Worm (Caenorhabditis elegans): ENCODE data around the gene clec-65.

The clec-65 gene

ce11 chrII:12901025-12901424 lies at the start of gene clec-65:
clec-65 (plus strand) TSS chrII:12901325.
- TF ChIP-seq ztf-28 (GFP tag; IDR thresholded peaks at IDR 0.05), result no peak
- 0 out of 2 replicates have a peak, but pooled peaks have one; percentile 15 for TF ChIP-seq dox-1 (GFP tag; IDR thresholded peaks at IDR 0.05)
- TF ChIP-seq nhr-80 (tag; optimal IDR thresholded peaks at IDR 0.05), result peak; percentile 20
- TF ChIP-seq hlh-12 (tag; optimal IDR thresholded peaks at IDR 0.05), result no peak
- TF ChIP-seq hmg-20 (GFP tag; IDR thresholded peaks at IDR 0.05), result no peak
- TF ChIP-seq ztf-18 (tag; optimal IDR thresholded peaks at IDR 0.05), result no peak
- no peak for TF ChIP-seq lag-1 (GFP tag; IDR thresholded peaks at IDR 0.05)
- no peak for TF ChIP-seq cebp-2 (GFP tag; IDR thresholded peaks at IDR 0.05)
- TF ChIP-seq zim-3 (tag; optimal IDR thresholded peaks at IDR 0.05), result no peak
- TF ChIP-seq F49E8.2 (tag; optimal IDR thresholded peaks at IDR 0.05; ENCODE audit: insufficient read depth), result no peak
- TF ChIP-seq let-526 (GFP tag; IDR thresholded peaks at IDR 0.05), result no peak
- TF ChIP-seq ztf-22 (GFP tag; optimal IDR thresholded peaks at IDR 0.05), result no peak
- no peak for TF ChIP-seq xnd-1 (tag; optimal IDR thresholded peaks at IDR 0.05)

DNA sequence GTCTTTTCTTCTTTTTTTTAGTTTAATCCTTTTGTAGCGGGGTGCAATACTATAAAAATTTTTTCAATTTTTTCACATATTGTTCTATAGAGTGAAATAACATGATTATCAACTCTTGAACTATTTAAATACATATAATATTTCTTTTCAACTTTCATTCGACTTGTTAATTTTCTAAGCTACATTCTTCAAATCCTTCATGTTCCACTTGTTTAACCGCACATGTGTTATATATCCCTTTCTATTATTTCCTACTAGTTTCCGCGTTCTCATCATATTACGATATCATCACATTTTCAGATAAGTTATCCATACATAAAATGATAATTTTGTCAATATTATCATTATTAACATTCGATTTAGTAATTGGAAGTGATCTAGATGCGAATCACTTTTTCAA lies 45.2 kb upstream of the clec-65 start, which contains the start of gene Y46G5A.29:
Gene Y46G5A.29 (plus strand): TSS at position 301 of the 400 bp plus-strand sequence.
- TF ChIP-seq egrh-3 (GFP tag; IDR thresholded peaks at IDR 0.05) (no peak), bed-2 (GFP tag; IDR thresholded peaks at IDR 0.05) (no peak), ztf-25 (GFP tag; IDR thresholded peaks at IDR 0.05) (no peak), hsf-1 (GFP tag; IDR thresholded peaks at IDR 0.05) (no peak), repo-1 (tag; optimal IDR thresholded peaks at IDR 0.05) (no peak), atf-7 (tag; optimal IDR thresholded peaks at IDR 0.05) (no peak)

- TF ChIP-seq hmg-1.2 (GFP tag; IDR thresholded peaks at IDR 0.05) (no peak), B0019.2 (GFP tag; conservative IDR thresholded peaks at IDR 0.05) (no peak), bed-1 (GFP tag; IDR thresholded peaks at IDR 0.05) (no peak), somi-1 (GFP tag; optimal IDR thresholded peaks at IDR 0.05) (no peak), F39B2.1 (GFP tag; IDR thresholded peaks at IDR 0.05) (no peak), ets-4 (GFP tag; optimal IDR thresholded peaks at IDR 0.05) (no peak), ztf-18 (tag; optimal IDR thresholded peaks at IDR 0.05) (no peak), F10E7.11 (tag; optimal IDR thresholded peaks at IDR 0.05) (no peak), nhr-80 (tag; optimal IDR thresholded peaks at IDR 0.05) (no peak), egl-18 (GFP tag; IDR thresholded peaks at IDR 0.05) (no peak)
Measured at ce11 chrII:12865604-12866003, 35.5 kb upstream of the clec-65 start, which contains the start of gene snf-5. snf-5 (minus strand) TSS chrII:12865785.

- peak; percentile 78; the same call in 1 of the 2 replicates for TF ChIP-seq madf-3 (GFP tag; IDR thresholded peaks at IDR 0.05)
- no peak for TF ChIP-seq Y53F4B.3 (GFP tag; IDR thresholded peaks at IDR 0.05)
- TF ChIP-seq lin-35 (GFP tag; optimal IDR thresholded peaks at IDR 0.05), result no peak
- TF ChIP-seq F52B5.7 (tag; optimal IDR thresholded peaks at IDR 0.05), result peak; percentile 17
- TF ChIP-seq aptf-2 (GFP tag; conservative IDR thresholded peaks at IDR 0.05), result 0 out of 2 replicates have a peak, but pooled peaks have one; percentile 10
- no peak for TF ChIP-seq F57A8.1 (GFP tag; optimal IDR thresholded peaks at IDR 0.05)
- no peak for TF ChIP-seq lsy-27 (tag; optimal IDR thresholded peaks at IDR 0.05; ENCODE audit: borderline replicate concordance, insufficient read depth)
- peak; percentile 18; the same call in 1 of the 2 replicates for TF ChIP-seq ekl-4 (GFP tag; IDR thresholded peaks at IDR 0.05)
- TF ChIP-seq attf-5 (GFP tag; optimal IDR thresholded peaks at IDR 0.05), result no peak
- no peak for TF ChIP-seq zim-3 (tag; optimal IDR thresholded peaks at IDR 0.05)
- TF ChIP-seq hsf-1 (GFP tag; IDR thresholded peaks at IDR 0.05), result 0 out of 2 replicates have a peak, but pooled peaks have one; percentile 30
- TF ChIP-seq nfyb-1 (GFP tag; IDR thresholded peaks at IDR 0.05), result 0 out of 2 replicates have a peak, but pooled peaks have one; percentile 15
- no peak for TF ChIP-seq hmg-1.2 (GFP tag; IDR thresholded peaks at IDR 0.05)
- no peak for TF ChIP-seq ama-1 (optimal IDR thresholded peaks at IDR 0.05)
- TF ChIP-seq ama-1 (GFP tag; optimal IDR thresholded peaks at IDR 0.05), result no peak
- TF ChIP-seq B0019.2 (GFP tag; conservative IDR thresholded peaks at IDR 0.05), result no peak
- 0 out of 2 replicates have a peak, but pooled peaks have one; percentile 5 for TF ChIP-seq F33H1.4 (GFP tag; IDR thresholded peaks at IDR 0.05)
- no peak for TF ChIP-seq nhr-120 (GFP tag; IDR thresholded peaks at IDR 0.05)
- peak; percentile 36; the same call in 1 of the 2 replicates for TF ChIP-seq attf-6 (GFP tag; IDR thresholded peaks at IDR 0.05)
- TF ChIP-seq F57C9.4 (tag; optimal IDR thresholded peaks at IDR 0.05), result no peak
- no peak for TF ChIP-seq sea-2 (GFP tag; IDR thresholded peaks at IDR 0.05)
- TF ChIP-seq T26A5.8 (tag; optimal IDR thresholded peaks at IDR 0.05), result no peak
- no peak for TF ChIP-seq hmg-20 (GFP tag; IDR thresholded peaks at IDR 0.05)
Measured at ce11 chrII:12866079-12866478, 35.0 kb upstream of the clec-65 start.
